Worm (Caenorhabditis elegans) whole organism, L3 larva: Measurements from ENCODE around the gene Y49F6C.2.

Experiments used
- ceh-9 ChIP-seq: sonication (generic microtip); optimal IDR thresholded peaks from 2 replicates; lab custom pipeline; 2018; ENCODE audit warnings: missing biosample characterization, missing genetic modification characterization
- fkh-10 ChIP-seq: sonication (generic microtip); optimal IDR thresholded peaks from 2 replicates; lab custom pipeline; 2017; ENCODE audit warnings: missing biosample characterization, missing genetic modification reagents, missing genetic modification characterization
- fos-1 ChIP-seq: fragments of 150-350 bp; optimal IDR thresholded peaks from 2 replicates; lab custom pipeline; 2014; ENCODE audit warnings: missing biosample characterization, missing genetic modification characterization
- lin-15B ChIP-seq: fragments of 150-350 bp; optimal IDR thresholded peaks from 2 replicates; lab custom pipeline; 2014; ENCODE audit warnings: missing biosample characterization, missing genetic modification characterization
- nhr-237 ChIP-seq: fragments of 150-350 bp; optimal IDR thresholded peaks from 2 replicates; lab custom pipeline; 2014; ENCODE audit warnings: missing biosample characterization, missing genetic modification characterization
- ztf-11 ChIP-seq: fragments of 150-350 bp; optimal IDR thresholded peaks from 2 replicates; lab custom pipeline; 2014; ENCODE audit warnings: missing biosample characterization, missing genetic modification characterization
- ztf-4 ChIP-seq: fragments of 150-350 bp; optimal IDR thresholded peaks from 2 replicates; lab custom pipeline; 2014; ENCODE audit warnings: missing biosample characterization, missing genetic modification characterization

DNA sequence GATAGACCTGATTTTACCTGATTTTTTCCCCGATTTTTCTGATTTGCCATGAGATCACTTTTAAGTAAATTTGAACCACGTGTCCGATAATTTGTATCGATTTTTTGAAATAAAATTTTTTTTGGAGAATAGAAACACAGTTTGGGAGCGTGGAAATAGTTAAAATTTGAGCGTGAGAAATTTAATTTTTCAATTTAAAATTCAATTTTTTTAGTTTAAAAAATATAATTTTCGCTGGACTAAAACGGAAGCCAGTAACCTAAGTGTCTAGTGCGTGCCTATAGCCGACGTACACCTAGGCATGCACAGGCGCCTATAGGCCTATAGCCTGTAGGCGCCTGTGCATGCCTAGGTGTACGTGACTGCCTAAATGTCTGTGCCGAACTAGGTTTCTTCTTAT is 20.8 kb downstream of the Y49F6C.2 start, which contains the start of gene nep-9:
- TF ChIP-seq ceh-9 (tag; lab: Kevin White, UChicago) (no peak), ztf-4 (tag; lab: Kevin White, UChicago) (no peak), lin-15B (tag; lab: Kevin White, UChicago) (no peak), nhr-237 (tag; lab: Kevin White, UChicago) (no peak), fos-1 (tag; lab: Kevin White, UChicago) (no peak), fkh-10 (no peak), ztf-11 (no peak)
